Worm (Caenorhabditis elegans) whole organism, L1 larva: ENCODE results near the gene srw-66.

Experiments used
- C16A3.4 ChIP-seq: fragments of 150-350 bp; optimal IDR thresholded peaks from 2 replicates; lab custom pipeline; 2014; ENCODE audit warnings: missing biosample characterization, missing genetic modification characterization
- Y116A8C.19 ChIP-seq: sonication (generic microtip); optimal IDR thresholded peaks from 2 replicates; lab custom pipeline; 2016; ENCODE audit warnings: missing compliant biosample characterization, missing genetic modification characterization, borderline replicate concordance
- aly-2 ChIP-seq: fragments of 150-350 bp; optimal IDR thresholded peaks from 2 replicates; lab custom pipeline; 2014; ENCODE audit warnings: missing biosample characterization, missing genetic modification characterization
- ama-1 ChIP-seq: fragments of 150-350 bp; optimal IDR thresholded peaks from 2 replicates; lab custom pipeline; 2014
- blmp-1 ChIP-seq: fragments of 150-350 bp; optimal IDR thresholded peaks from 2 replicates; lab custom pipeline; 2014; ENCODE audit warnings: missing biosample characterization, missing genetic modification characterization
- ceh-82 ChIP-seq, 3 experiments: fragments of 150-350 bp in 1 of 3; sonication (generic microtip) in 2 of 3; optimal IDR thresholded peaks; 2 replicates each; lab custom pipeline; 2014 to 2017; ENCODE audit warnings: missing biosample characterization in 3 of 3, missing genetic modification characterization in 3 of 3
- dpl-1 ChIP-seq, 3 experiments: fragments of 150-350 bp in 2 of 3; sonication (generic microtip) in 1 of 3; optimal IDR thresholded peaks; 2 replicates each; lab custom pipeline; 2014 to 2017; ENCODE audit warnings: missing biosample characterization in 3 of 3, missing genetic modification characterization in 3 of 3, missing genetic modification reagents in 3 of 3
- efl-1 ChIP-seq, 4 experiments: fragments of 150-350 bp; optimal IDR thresholded peaks in 3 of 4; peaks in 1 of 4; 1 replicate in 1 of 4; 2 replicates in 3 of 4; lab custom pipeline; 2014; ENCODE audit warnings: missing biosample characterization in 2 of 4, missing genetic modification characterization in 2 of 4, missing genetic modification reagents in 2 of 4
- efl-3 ChIP-seq: fragments of 200-800 bp; sonication (Bioruptor generic); optimal IDR thresholded peaks from 2 replicates; lab custom pipeline; 2018; ENCODE audit warnings: mild to moderate bottlenecking, missing genetic modification characterization, missing compliant biosample characterization
- egl-13 ChIP-seq: sonication (generic microtip); optimal IDR thresholded peaks from 2 replicates; lab custom pipeline; 2016; ENCODE audit warnings: missing genotype, missing genetic modification reagents, missing genetic modification characterization, missing compliant biosample characterization
- egl-27 ChIP-seq, 2 experiments: fragments of 150-350 bp in 1 of 2; sonication (generic microtip); optimal IDR thresholded peaks; 3 replicates each; lab custom pipeline; 2017 to 2018; ENCODE audit warnings: missing biosample characterization in 2 of 2, missing genetic modification characterization in 2 of 2, missing genetic modification reagents in 2 of 2
- elt-2 ChIP-seq: sonication (generic microtip); optimal IDR thresholded peaks from 2 replicates; lab custom pipeline; 2016; ENCODE audit warnings: missing genetic modification characterization, mild to moderate bottlenecking, inconsistent platforms, missing compliant biosample characterization, missing genetic modification reagents
- elt-3 ChIP-seq, 6 experiments: fragments of 150-350 bp in 1 of 6; sonication (generic microtip); optimal IDR thresholded peaks; 2 replicates each; lab custom pipeline; 2017 to 2018; ENCODE audit warnings: missing biosample characterization in 6 of 6, missing genetic modification characterization in 6 of 6, inconsistent platforms in 1 of 6
- fkh-10 ChIP-seq: sonication (generic microtip); optimal IDR thresholded peaks from 2 replicates; lab custom pipeline; 2017; ENCODE audit warnings: missing biosample characterization, missing genetic modification reagents, missing genetic modification characterization
- fkh-4 ChIP-seq: sonication (generic microtip); optimal IDR thresholded peaks from 2 replicates; lab custom pipeline; 2016; ENCODE audit warnings: missing compliant biosample characterization, missing genetic modification characterization, borderline replicate concordance
- grh-1 ChIP-seq: fragments of 200-800 bp; sonication (Bioruptor generic); IDR thresholded peaks from 2 replicates; pipeline ENCODE4 v1.3.6; 2022; ENCODE audit warnings: missing genetic modification reagents, missing genetic modification characterization, missing compliant biosample characterization
- hlh-4 ChIP-seq: sonication (generic microtip); optimal IDR thresholded peaks from 2 replicates; lab custom pipeline; 2016; ENCODE audit warnings: mild to moderate bottlenecking, missing genetic modification characterization, missing compliant biosample characterization
- irx-1 ChIP-seq: sonication (generic microtip); optimal IDR thresholded peaks from 2 replicates; lab custom pipeline; 2016; ENCODE audit warnings: missing genetic modification characterization, missing compliant biosample characterization
- jun-1 ChIP-seq: fragments of 150-350 bp; optimal IDR thresholded peaks from 2 replicates; lab custom pipeline; 2014; ENCODE audit warnings: missing biosample characterization, missing genetic modification reagents, missing genetic modification characterization
- lin-13 ChIP-seq: fragments of 150-350 bp; optimal IDR thresholded peaks from 2 replicates; lab custom pipeline; 2014; ENCODE audit warnings: missing biosample characterization, missing genetic modification reagents, missing genetic modification characterization
- lin-14 ChIP-seq: fragments of 200-800 bp; sonication (Bioruptor generic); optimal IDR thresholded peaks from 2 replicates; lab custom pipeline; 2018; ENCODE audit warnings: mild to moderate bottlenecking, missing genetic modification characterization, moderate library complexity, missing compliant biosample characterization
- lin-15B ChIP-seq: fragments of 150-350 bp; sonication (generic microtip); optimal IDR thresholded peaks from 3 replicates; lab custom pipeline; 2014; ENCODE audit warnings: missing biosample characterization, missing genetic modification characterization
- lin-35 ChIP-seq, 2 experiments: fragments of 150-350 bp; optimal IDR thresholded peaks; 2 replicates each; lab custom pipeline; 2014; ENCODE audit warnings: missing biosample characterization in 2 of 2, missing genetic modification characterization in 2 of 2, missing genetic modification reagents in 2 of 2
- lsy-2 ChIP-seq, 2 experiments: fragments of 150-350 bp; optimal IDR thresholded peaks; 2 replicates each; lab custom pipeline; 2014; ENCODE audit warnings: missing biosample characterization in 2 of 2, missing genetic modification characterization in 2 of 2
- mab-9 ChIP-seq: fragments of 200-800 bp; sonication (Bioruptor generic); IDR thresholded peaks from 2 replicates; pipeline ENCODE4 v1.3.6; 2022; ENCODE audit warnings: missing genetic modification reagents, missing genetic modification characterization, missing compliant biosample characterization
- mef-2 ChIP-seq: fragments of 150-350 bp; optimal IDR thresholded peaks from 2 replicates; lab custom pipeline; 2014; ENCODE audit warnings: missing biosample characterization, missing genetic modification characterization
- nhr-11 ChIP-seq: fragments of 150-350 bp; optimal IDR thresholded peaks from 2 replicates; lab custom pipeline; 2014; ENCODE audit warnings: missing biosample characterization, missing genetic modification characterization
- nhr-12 ChIP-seq: sonication (generic microtip); optimal IDR thresholded peaks from 2 replicates; lab custom pipeline; 2017; ENCODE audit warnings: missing biosample characterization, missing genetic modification characterization
- nhr-19 ChIP-seq: fragments of 200-800 bp; sonication (Bioruptor generic); conservative IDR thresholded peaks from 2 replicates; pipeline ENCODE4 v1.3.6; 2022; ENCODE audit warnings: missing genetic modification characterization, missing compliant biosample characterization
- nhr-20 ChIP-seq: sonication (generic microtip); optimal IDR thresholded peaks from 2 replicates; lab custom pipeline; 2016; ENCODE audit warnings: mild to moderate bottlenecking, missing genetic modification characterization, missing compliant biosample characterization
- nhr-28 ChIP-seq: fragments of 150-350 bp; optimal IDR thresholded peaks from 2 replicates; lab custom pipeline; 2014; ENCODE audit warnings: missing biosample characterization, missing genetic modification characterization
- nhr-47 ChIP-seq: sonication (generic microtip); optimal IDR thresholded peaks from 2 replicates; lab custom pipeline; 2016; ENCODE audit warnings: mild to moderate bottlenecking, missing genetic modification characterization, moderate library complexity, missing compliant biosample characterization
- nhr-71 ChIP-seq: sonication (generic microtip); optimal IDR thresholded peaks from 2 replicates; lab custom pipeline; 2016; ENCODE audit warnings: mild to moderate bottlenecking, missing genetic modification characterization, moderate library complexity, missing compliant biosample characterization
- nhr-76 ChIP-seq: sonication (generic microtip); optimal IDR thresholded peaks from 2 replicates; lab custom pipeline; 2017; ENCODE audit warnings: missing biosample characterization, missing genetic modification characterization
- nhr-77 ChIP-seq: fragments of 150-350 bp; optimal IDR thresholded peaks from 2 replicates; lab custom pipeline; 2014; ENCODE audit warnings: missing biosample characterization, missing genetic modification characterization
- nhr-84 ChIP-seq: sonication (generic microtip); optimal IDR thresholded peaks from 2 replicates; lab custom pipeline; 2017; ENCODE audit warnings: missing biosample characterization, missing genetic modification characterization
- nhr-90 ChIP-seq: sonication (generic microtip); optimal IDR thresholded peaks from 2 replicates; lab custom pipeline; 2016; ENCODE audit warnings: mild to moderate bottlenecking, missing genetic modification characterization, missing compliant biosample characterization; ENCODE audit not compliant: poor library complexity
- pax-3 ChIP-seq: fragments of 200-800 bp; sonication (Bioruptor generic); optimal IDR thresholded peaks from 2 replicates; lab custom pipeline; 2018; ENCODE audit warnings: mild to moderate bottlenecking, missing genetic modification characterization, moderate library complexity, missing compliant biosample characterization
- rnt-1 ChIP-seq: sonication (generic microtip); optimal IDR thresholded peaks from 2 replicates; lab custom pipeline; 2016; ENCODE audit warnings: mild to moderate bottlenecking, missing genetic modification characterization, moderate library complexity, missing compliant biosample characterization
- snpc-4 ChIP-seq: fragments of 150-350 bp; optimal IDR thresholded peaks from 2 replicates; lab custom pipeline; 2014; ENCODE audit warnings: missing biosample characterization, missing genetic modification characterization
- sox-4 ChIP-seq: sonication (generic microtip); optimal IDR thresholded peaks from 2 replicates; lab custom pipeline; 2016; ENCODE audit warnings: missing genetic modification characterization, missing compliant biosample characterization
- sptf-1 ChIP-seq: fragments of 150-350 bp; optimal IDR thresholded peaks from 2 replicates; lab custom pipeline; 2014; ENCODE audit warnings: missing biosample characterization, missing genetic modification characterization
- sup-37 ChIP-seq: fragments of 200-800 bp; sonication (Bioruptor generic); optimal IDR thresholded peaks from 2 replicates; lab custom pipeline; 2018; ENCODE audit warnings: mild to moderate bottlenecking, missing genetic modification characterization, missing compliant biosample characterization
- swsn-7 ChIP-seq: sonication (generic microtip); optimal IDR thresholded peaks from 2 replicates; lab custom pipeline; 2016; ENCODE audit warnings: missing genetic modification characterization, missing compliant biosample characterization
- tlp-1 ChIP-seq: fragments of 150-350 bp; optimal IDR thresholded peaks from 2 replicates; lab custom pipeline; 2014; ENCODE audit warnings: missing biosample characterization, missing genetic modification characterization
- unc-130 ChIP-seq: fragments of 150-350 bp; optimal IDR thresholded peaks from 2 replicates; lab custom pipeline; 2017; ENCODE audit warnings: missing biosample characterization, missing genetic modification characterization, inconsistent platforms
- unc-30 ChIP-seq: sonication (generic microtip); optimal IDR thresholded peaks from 2 replicates; lab custom pipeline; 2017; ENCODE audit warnings: missing biosample characterization, missing genetic modification characterization
- vab-15 ChIP-seq: sonication (generic microtip); optimal IDR thresholded peaks from 2 replicates; lab custom pipeline; 2017; ENCODE audit warnings: missing genotype, mild to moderate bottlenecking, missing genetic modification characterization, missing compliant biosample characterization
- xbp-1 ChIP-seq: sonication (generic microtip); optimal IDR thresholded peaks from 2 replicates; lab custom pipeline; 2016; ENCODE audit warnings: missing genetic modification characterization, missing compliant biosample characterization
- zip-4 ChIP-seq: fragments of 200-800 bp; sonication (Bioruptor generic); optimal IDR thresholded peaks from 2 replicates; lab custom pipeline; 2018; ENCODE audit warnings: mild to moderate bottlenecking, missing genetic modification characterization, moderate library complexity, missing compliant biosample characterization
- ztf-11 ChIP-seq, 2 experiments: sonication (generic microtip); optimal IDR thresholded peaks; 2 replicates each; lab custom pipeline; 2016 to 2017; ENCODE audit warnings: missing genetic modification characterization in 2 of 2, missing biosample characterization in 1 of 2, missing compliant biosample characterization in 1 of 2
- ztf-4 ChIP-seq: fragments of 150-350 bp; optimal IDR thresholded peaks from 2 replicates; lab custom pipeline; 2014; ENCODE audit warnings: missing biosample characterization, missing genetic modification characterization

Gene srw-66

DNA sequence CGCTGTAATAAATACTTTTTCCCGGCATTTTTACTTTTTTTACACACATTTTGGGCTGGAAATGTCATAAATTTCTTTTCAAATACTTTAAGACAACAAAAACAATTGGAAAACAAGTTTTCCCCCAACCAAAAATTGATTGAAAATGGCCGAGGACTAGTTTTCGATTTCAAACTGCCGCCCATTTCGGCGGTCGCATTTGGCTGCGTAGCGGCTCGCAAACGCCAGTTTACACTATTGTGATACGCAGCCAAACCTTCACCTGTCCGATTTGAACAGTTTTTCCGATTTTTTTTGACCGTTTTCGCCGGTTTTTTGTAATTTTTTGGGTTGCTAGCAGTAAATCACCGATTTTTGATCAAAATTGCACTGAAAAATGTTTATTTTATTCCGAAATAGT lies 48.7 kb upstream of the srw-66 start (continued):
- TF ChIP-seq grh-1 (GFP tag; lab: Robert Waterston, UW) = peak; percentile 97
- TF ChIP-seq efl-3 (GFP tag; lab: Kevin White, UChicago) = peak; percentile 67
- peak; percentile 96 for TF ChIP-seq nhr-19
- peak; percentile 98 for TF ChIP-seq C16A3.4 (tag; lab: Kevin White, UChicago)
- TF ChIP-seq nhr-76 (tag; lab: Kevin White, UChicago) = no peak
- peak; percentile 95 for TF ChIP-seq nhr-77 (tag; lab: Kevin White, UChicago)
- TF ChIP-seq lin-14 (GFP tag; lab: Kevin White, UChicago) = peak; percentile 96
- peak; percentile 98 for TF ChIP-seq rnt-1 (tag; lab: Kevin White, UChicago)
- peak; percentile 72 for TF ChIP-seq nhr-84
- peak; percentile 72 for TF ChIP-seq ama-1 (lab: Kevin White, UChicago)
- peak; percentile 95 to 97 for TF ChIP-seq lsy-2 (tag; optimal IDR thresholded peaks at IDR 0.05; lab: Kevin White, UChicago)
- peak; percentile 68 for TF ChIP-seq mef-2
- TF ChIP-seq swsn-7 (tag; lab: Kevin White, UChicago) = peak; percentile 96
- peak; percentile 91 for TF ChIP-seq elt-2 (tag; lab: Kevin White, UChicago)
- TF ChIP-seq blmp-1 (tag; lab: Kevin White, UChicago) = peak; percentile 88
- peak; percentile 84 for TF ChIP-seq fkh-10 (GFP tag; lab: Kevin White, UChicago)
- peak; percentile 99 for TF ChIP-seq lin-35 (GFP tag; optimal IDR thresholded peaks at IDR 0.05; lab: Kevin White, UChicago)
- peak; percentile 91 for TF ChIP-seq vab-15 (tag; lab: Kevin White, UChicago)
- TF ChIP-seq aly-2 = peak; percentile 84
- TF ChIP-seq pax-3 (tag; lab: Kevin White, UChicago) = peak; percentile 92
- peak; percentile 75 for TF ChIP-seq ztf-4 (tag; lab: Kevin White, UChicago)
- TF ChIP-seq unc-30 = no peak
- TF ChIP-seq zip-4 (GFP tag; lab: Kevin White, UChicago) = peak; percentile 85
- TF ChIP-seq nhr-47 (tag; lab: Kevin White, UChicago) = peak; percentile 97
- peak; percentile 96 for TF ChIP-seq xbp-1 (tag; lab: Kevin White, UChicago)
- TF ChIP-seq dpl-1 (GFP tag; optimal IDR thresholded peaks at IDR 0.05; lab: Kevin White, UChicago) = peak; percentile 98 to 99 (median 99)
- TF ChIP-seq fkh-4 (tag; lab: Kevin White, UChicago) = no peak
- no peak for TF ChIP-seq hlh-4
- TF ChIP-seq lin-15B = peak; percentile 96
- TF ChIP-seq egl-27 (tag; optimal IDR thresholded peaks at IDR 0.05; lab: Kevin White, UChicago) = no peak
- TF ChIP-seq irx-1 (tag; lab: Kevin White, UChicago) = peak; percentile 88
- TF ChIP-seq sup-37 (GFP tag; lab: Kevin White, UChicago) = peak; percentile 86
- TF ChIP-seq ceh-82 (tag; optimal IDR thresholded peaks at IDR 0.05; lab: Kevin White, UChicago) = peak; percentile 96 to 98 (median 97)
- TF ChIP-seq mab-9 = peak; percentile 90
- peak; percentile 97 for TF ChIP-seq nhr-90
- no peak for TF ChIP-seq Y116A8C.19 (tag; lab: Kevin White, UChicago)
- TF ChIP-seq elt-3 (tag; optimal IDR thresholded peaks at IDR 0.05; lab: Kevin White, UChicago) = peak; percentile 87 to 96 (median 96)
- no peak for TF ChIP-seq nhr-12 (tag; lab: Kevin White, UChicago)
- TF ChIP-seq egl-13 = peak; percentile 82
- peak; percentile 23 to 90 for TF ChIP-seq ztf-11 (tag; optimal IDR thresholded peaks at IDR 0.05; lab: Kevin White, UChicago)
- TF ChIP-seq snpc-4 = peak; percentile 80

DNA sequence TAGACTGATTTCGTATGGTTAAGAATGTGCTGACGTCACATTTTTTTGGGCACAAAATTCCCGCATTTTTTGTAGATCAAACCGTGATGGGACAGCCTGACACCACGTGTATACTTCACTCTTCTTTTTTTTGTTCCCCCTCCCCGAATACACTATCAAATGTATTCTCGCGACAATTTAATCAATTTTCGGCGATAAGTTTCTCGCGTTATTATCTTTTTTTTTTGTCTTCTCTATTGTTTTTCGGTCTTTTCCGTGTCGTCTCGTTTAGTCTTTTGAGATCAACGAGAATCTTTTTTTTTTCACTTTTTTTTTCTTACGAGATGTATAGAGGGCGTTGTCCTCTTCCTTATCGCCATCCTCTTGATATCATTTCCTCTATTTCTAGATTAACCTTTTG lies 43.5 kb upstream of the srw-66 start:
- TF ChIP-seq lin-13 (GFP tag; lab: Kevin White, UChicago) (no peak), sptf-1 (tag; lab: Kevin White, UChicago) (no peak), unc-130 (tag; lab: Kevin White, UChicago) (no peak), lsy-2 (tag; optimal IDR thresholded peaks at IDR 0.05; lab: Kevin White, UChicago) (no peak), swsn-7 (tag; lab: Kevin White, UChicago) (no peak), efl-1 (optimal IDR thresholded peaks at IDR 0.05; lab: Kevin White, UChicago) (no peak), efl-1 (GFP tag; optimal IDR thresholded peaks at IDR 0.05 in 1 of 2; lab: Kevin White, UChicago) (peak in 1 of 2 experiments; percentile 30), rnt-1 (tag; lab: Kevin White, UChicago) (no peak), lin-14 (GFP tag; lab: Kevin White, UChicago) (peak; percentile 50), lin-35 (GFP tag; optimal IDR thresholded peaks at IDR 0.05; lab: Kevin White, UChicago) (peak; percentile 12 to 44), nhr-84 (no peak), nhr-11 (tag; lab: Kevin White, UChicago) (no peak), nhr-28 (tag; lab: Kevin White, UChicago) (no peak), fkh-10 (GFP tag; lab: Kevin White, UChicago) (peak; percentile 15), ztf-4 (tag; lab: Kevin White, UChicago) (no peak), vab-15 (tag; lab: Kevin White, UChicago) (no peak), sox-4 (tag; lab: Kevin White, UChicago) (no peak), C16A3.4 (tag; lab: Kevin White, UChicago) (no peak), nhr-71 (tag; lab: Kevin White, UChicago) (peak; percentile 23), tlp-1 (tag; lab: Kevin White, UChicago) (no peak), nhr-20 (tag; lab: Kevin White, UChicago) (peak; percentile 47), jun-1 (tag; lab: Kevin White, UChicago) (no peak)
